Fruit fly (Drosophila melanogaster) S2 (cell line): ENCODE results near the gene holn1.

Source experiments
- CG8478 ChIP-seq: fragments of >200 bp; optimal IDR thresholded peaks from 2 replicates; lab custom pipeline; 2018
- CTCF ChIP-seq, 2 experiments: fragments of >200 bp; optimal IDR thresholded peaks; 2 replicates each; lab custom pipeline; 2018

DNA sequence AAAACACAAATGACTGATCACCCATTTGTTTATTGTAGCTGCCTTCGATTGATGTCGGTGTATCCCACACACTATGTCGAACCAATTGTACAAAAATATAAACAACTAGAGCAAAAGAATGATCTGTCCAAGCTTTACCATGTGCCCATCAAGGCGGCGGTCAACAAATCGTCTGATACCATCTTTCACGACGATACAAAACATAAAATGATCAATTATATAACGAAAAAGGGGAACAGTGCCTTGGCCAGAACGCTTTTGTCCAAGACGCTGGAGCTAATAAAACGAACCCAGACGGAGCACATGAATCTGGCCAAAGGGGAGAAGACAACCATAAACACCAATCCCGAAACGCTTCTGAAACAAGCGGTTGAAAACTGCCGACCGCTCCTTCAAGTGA is 49.0 kb upstream of the holn1 start:
- no peak for TF ChIP-seq CTCF (optimal IDR thresholded peaks at IDR 0.05; lab: Kevin White, UChicago)
- no peak for TF ChIP-seq CG8478 (lab: Kevin White, UChicago)
